Worm (Caenorhabditis elegans) whole organism, midembryonic: Measurements from ENCODE around the gene T27D12.1.

Experiments used
- T22C8.4 ChIP-seq: fragments of 200-800 bp; sonication (Bioruptor generic); IDR thresholded peaks from 2 replicates; pipeline ENCODE4 v1.3.6; 2022; ENCODE audit warnings: missing genetic modification characterization, missing compliant biosample characterization
- cog-1 ChIP-seq: sonication (generic microtip); optimal IDR thresholded peaks from 2 replicates; lab custom pipeline; 2016; ENCODE audit warnings: missing genetic modification characterization, missing compliant biosample characterization
- flt-1 ChIP-seq: fragments of 200-800 bp; sonication (Bioruptor generic); IDR thresholded peaks from 2 replicates; pipeline ENCODE4 v1.3.6; 2022; ENCODE audit warnings: missing genetic modification characterization, missing compliant biosample characterization
- klf-2 ChIP-seq: fragments of 200-800 bp; sonication (Bioruptor generic); conservative IDR thresholded peaks from 2 replicates; pipeline ENCODE4 v1.3.6; 2022; ENCODE audit warnings: missing genetic modification reagents, missing genetic modification characterization, missing compliant biosample characterization
- med-1 ChIP-seq: sonication (generic microtip); optimal IDR thresholded peaks from 2 replicates; lab custom pipeline; 2017; ENCODE audit warnings: missing genetic modification characterization, mild to moderate bottlenecking, missing compliant biosample characterization, antibody characterized with exemption, missing genetic modification reagents; ENCODE audit not compliant: insufficient read depth
- ref-1 ChIP-seq: fragments of 200-800 bp; sonication (Bioruptor generic); conservative IDR thresholded peaks from 2 replicates; pipeline ENCODE4 v1.3.6; 2022; ENCODE audit warnings: missing genetic modification reagents, missing genetic modification characterization, missing compliant biosample characterization
- tab-1 ChIP-seq: fragments of 200-800 bp; sonication (Bioruptor generic); IDR thresholded peaks from 2 replicates; pipeline ENCODE4 v1.3.6; 2022; ENCODE audit warnings: missing genetic modification characterization, missing compliant biosample characterization
- ztf-23 ChIP-seq: fragments of 200-800 bp; sonication (Bioruptor generic); IDR thresholded peaks from 2 replicates; pipeline ENCODE4 v1.3.6; 2022; ENCODE audit warnings: missing genetic modification reagents, missing genetic modification characterization, missing compliant biosample characterization
- ztf-29 ChIP-seq: fragments of 200-800 bp; sonication (Bioruptor generic); IDR thresholded peaks from 2 replicates; pipeline ENCODE4 v1.3.6; 2022; ENCODE audit warnings: missing genetic modification reagents, missing genetic modification characterization, missing compliant biosample characterization

Gene T27D12.1

DNA sequence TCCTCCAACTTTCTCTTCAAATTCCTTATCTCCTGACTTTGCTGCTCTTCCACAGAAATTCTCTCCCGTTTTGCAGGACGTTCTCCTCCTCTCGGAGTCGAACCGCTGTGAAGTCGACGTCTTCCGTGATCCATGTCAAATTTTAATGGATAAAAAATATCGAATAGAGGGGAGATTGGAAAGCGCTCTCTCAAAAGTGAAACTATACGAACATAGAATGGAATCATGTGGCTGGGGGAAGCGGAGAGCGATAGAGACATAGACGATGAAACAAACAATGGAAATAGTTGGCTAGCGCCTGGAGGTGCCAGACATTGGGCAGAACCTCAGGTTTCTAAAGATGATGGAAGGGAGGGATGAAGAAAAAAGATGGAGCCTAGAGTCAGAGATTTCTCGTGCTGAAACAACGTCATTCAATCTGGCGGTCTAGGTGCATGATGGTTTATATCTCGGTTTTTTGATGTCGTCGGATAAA lies 28.5 kb upstream of the T27D12.1 start, which contains the start of gene F43G6.8:
Gene F43G6.8, minus strand, starts transcription at position 198 of the 475 bp plus-strand sequence.
- no peak for TF ChIP-seq cog-1 (tag; lab: Kevin White, UChicago)
- TF ChIP-seq T22C8.4 = no peak
- no peak for TF ChIP-seq ref-1
- no peak for TF ChIP-seq flt-1 (GFP tag; lab: Robert Waterston, UW)
- TF ChIP-seq ztf-23 (GFP tag; lab: Robert Waterston, UW) = no peak
- TF ChIP-seq tab-1 (GFP tag; lab: Robert Waterston, UW) = no peak
- no peak for TF ChIP-seq ztf-29 (GFP tag; lab: Robert Waterston, UW)
- no peak for TF ChIP-seq med-1 (GFP tag; lab: Kevin White, UChicago)
- TF ChIP-seq klf-2 (GFP tag; lab: Robert Waterston, UW) = no peak

DNA sequence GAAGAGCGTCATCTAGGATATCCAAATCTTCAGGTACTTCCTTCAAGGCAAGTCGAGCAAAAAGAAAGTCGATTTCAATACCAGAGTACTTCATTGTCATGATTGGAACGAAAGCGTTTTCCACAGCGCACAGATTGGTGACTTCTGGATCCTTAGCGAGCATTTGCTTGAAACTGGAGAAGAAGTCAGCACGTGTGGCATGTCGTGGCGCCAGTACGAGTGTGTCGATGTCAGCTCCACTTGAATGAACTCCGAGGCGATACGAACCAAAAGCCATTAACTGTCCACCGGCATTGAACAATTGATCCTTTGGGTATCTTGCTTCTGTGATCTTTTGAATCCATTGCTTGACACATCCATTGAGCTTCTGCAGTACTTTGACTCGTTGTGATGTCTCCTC lies 26.4 kb upstream of the T27D12.1 start:
- TF ChIP-seq med-1 (GFP tag; lab: Kevin White, UChicago) = no peak
- TF ChIP-seq flt-1 (GFP tag; lab: Robert Waterston, UW) = no peak
- TF ChIP-seq T22C8.4 = no peak
- no peak for TF ChIP-seq ztf-29 (GFP tag; lab: Robert Waterston, UW)
- no peak for TF ChIP-seq tab-1 (GFP tag; lab: Robert Waterston, UW)
- TF ChIP-seq ztf-23 (GFP tag; lab: Robert Waterston, UW) = no peak
- TF ChIP-seq cog-1 (tag; lab: Kevin White, UChicago) = no peak
- no peak for TF ChIP-seq ref-1
- no peak for TF ChIP-seq klf-2 (GFP tag; lab: Robert Waterston, UW)

DNA sequence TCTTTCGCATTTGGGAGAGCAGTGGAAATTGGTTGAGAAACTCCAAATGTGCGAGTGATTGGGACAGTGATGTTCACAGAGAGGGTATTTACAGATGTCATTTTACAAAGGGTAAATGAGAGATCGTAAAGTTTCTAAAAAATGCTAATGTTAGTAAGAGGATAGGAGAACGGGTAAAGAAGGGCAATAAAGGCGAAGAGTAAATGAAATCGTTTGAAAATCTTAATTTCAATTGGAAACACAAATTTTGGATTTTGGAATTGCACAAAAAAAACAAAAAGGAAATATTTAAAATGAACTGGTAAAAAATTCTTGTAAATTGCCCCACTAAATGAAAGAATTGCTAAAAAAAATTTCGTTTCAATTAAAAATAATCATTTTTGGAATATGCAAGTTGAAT lies 25.9 kb upstream of the T27D12.1 start, which contains the start of gene pap-3:
Gene pap-3, minus strand, starts transcription at position 101 of the 400 bp plus-strand sequence.
- no peak for TF ChIP-seq tab-1 (GFP tag; lab: Robert Waterston, UW)
- no peak for TF ChIP-seq cog-1 (tag; lab: Kevin White, UChicago)
- no peak for TF ChIP-seq klf-2 (GFP tag; lab: Robert Waterston, UW)
- no peak for TF ChIP-seq ref-1
- TF ChIP-seq T22C8.4 = no peak
- no peak for TF ChIP-seq ztf-23 (GFP tag; lab: Robert Waterston, UW)
- no peak for TF ChIP-seq med-1 (GFP tag; lab: Kevin White, UChicago)

DNA sequence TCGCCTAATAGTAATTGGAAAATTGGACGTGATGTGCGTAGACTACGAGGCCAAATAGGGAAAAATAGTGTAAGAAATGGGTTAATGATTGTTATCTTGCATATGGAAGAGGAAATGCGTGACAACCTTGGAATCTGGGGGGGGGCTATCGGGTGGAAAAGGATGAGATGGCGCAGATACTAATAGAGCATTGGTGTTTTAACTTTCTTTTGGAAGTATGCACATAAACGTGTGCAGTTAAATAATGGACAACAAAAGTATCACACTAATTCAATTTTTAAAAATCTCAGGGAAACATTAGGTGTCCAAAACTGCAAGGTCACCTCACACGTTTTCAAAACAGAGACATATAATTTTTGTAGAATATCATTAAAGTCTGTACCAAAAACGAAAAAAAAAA lies 22.6 kb upstream of the T27D12.1 start, which contains the start of gene Y6D1A.2:
Gene Y6D1A.2, minus strand, starts transcription at position 101 of the 400 bp plus-strand sequence.
- no peak for TF ChIP-seq T22C8.4
- no peak for TF ChIP-seq ztf-29 (GFP tag; lab: Robert Waterston, UW)
- TF ChIP-seq ref-1 = no peak
- no peak for TF ChIP-seq tab-1 (GFP tag; lab: Robert Waterston, UW)
- TF ChIP-seq cog-1 (tag; lab: Kevin White, UChicago) = no peak
- no peak for TF ChIP-seq med-1 (GFP tag; lab: Kevin White, UChicago)
- no peak for TF ChIP-seq ztf-23 (GFP tag; lab: Robert Waterston, UW)
- TF ChIP-seq flt-1 (GFP tag; lab: Robert Waterston, UW) = no peak
- TF ChIP-seq klf-2 (GFP tag; lab: Robert Waterston, UW) = no peak

ce11 chrII:11823566-11824308 lies 18.7 kb upstream of the T27D12.1 start, which contains the start of gene Y6D1A.1:
Gene Y6D1A.1, minus strand, starts transcription at chrII:11823616.
- no peak for TF ChIP-seq ztf-23 (GFP tag; lab: Robert Waterston, UW)
- TF ChIP-seq ztf-29 (GFP tag; lab: Robert Waterston, UW) = no peak
- TF ChIP-seq tab-1 (GFP tag; lab: Robert Waterston, UW) = no peak
- TF ChIP-seq cog-1 (tag; lab: Kevin White, UChicago) = no peak
- no peak for TF ChIP-seq med-1 (GFP tag; lab: Kevin White, UChicago)
- no peak for TF ChIP-seq T22C8.4

DNA sequence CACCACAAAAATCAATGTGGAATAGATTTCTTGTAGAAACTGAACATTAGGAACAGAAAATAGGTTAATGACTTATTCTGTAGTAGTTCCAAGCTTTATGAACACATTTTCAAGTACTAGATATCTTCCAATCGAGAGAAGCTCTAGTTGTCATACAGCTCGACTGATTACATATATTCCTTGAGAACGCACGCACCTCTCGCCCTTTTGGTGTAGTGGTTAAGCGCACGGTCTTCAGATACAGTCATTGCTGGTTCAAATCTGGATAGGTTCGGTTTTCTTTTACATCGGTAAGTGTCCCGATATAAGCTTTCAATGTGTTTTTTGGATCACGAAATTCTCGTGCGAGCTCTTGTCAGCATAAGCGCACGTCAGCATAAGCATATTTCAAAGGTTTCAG lies 17.7 kb upstream of the T27D12.1 start:
- TF ChIP-seq tab-1 (GFP tag; lab: Robert Waterston, UW) (0 out of 2 replicates have a peak, but pooled peaks have one; percentile 59), flt-1 (GFP tag; lab: Robert Waterston, UW) (0 out of 2 replicates have a peak, but pooled peaks have one; percentile 53), ztf-23 (GFP tag; lab: Robert Waterston, UW) (0 out of 2 replicates have a peak, but pooled peaks have one; percentile 35)

- TF ChIP-seq med-1 (GFP tag; lab: Kevin White, UChicago) = no peak
- no peak for TF ChIP-seq ztf-29 (GFP tag; lab: Robert Waterston, UW)
- no peak for TF ChIP-seq ztf-23 (GFP tag; lab: Robert Waterston, UW)
- no peak for TF ChIP-seq flt-1 (GFP tag; lab: Robert Waterston, UW)
- TF ChIP-seq klf-2 (GFP tag; lab: Robert Waterston, UW) = no peak
- TF ChIP-seq T22C8.4 = no peak
- TF ChIP-seq tab-1 (GFP tag; lab: Robert Waterston, UW) = no peak
- TF ChIP-seq cog-1 (tag; lab: Kevin White, UChicago) = no peak
- TF ChIP-seq ref-1 = no peak
Observed at ce11 chrII:11829920-11830319, 12.5 kb upstream of the T27D12.1 start, which contains the start of gene pes-5. Gene pes-5, minus strand, starts transcription at chrII:11830020.

DNA sequence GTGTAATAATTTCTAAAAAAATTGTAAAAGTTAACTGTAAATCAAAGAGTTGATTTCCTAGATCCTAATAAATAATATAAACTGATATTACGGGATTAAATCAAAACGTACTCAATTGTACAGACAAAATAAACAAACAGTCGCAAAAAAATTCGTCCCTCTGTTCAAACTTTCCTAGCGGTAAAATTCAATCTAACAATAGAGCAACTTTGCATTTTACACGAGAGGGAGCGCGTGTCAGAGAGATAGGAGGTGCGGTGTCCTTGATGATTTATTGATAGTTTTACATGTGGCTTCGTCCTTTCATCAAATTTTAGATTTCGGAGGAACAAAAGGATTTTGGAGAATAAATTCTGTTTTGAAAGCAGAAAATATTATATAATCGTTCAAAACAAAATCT lies 11.8 kb upstream of the T27D12.1 start:
- TF ChIP-seq tab-1 (GFP tag; lab: Robert Waterston, UW) (no peak), flt-1 (GFP tag; lab: Robert Waterston, UW) (no peak), med-1 (GFP tag; lab: Kevin White, UChicago) (no peak), cog-1 (tag; lab: Kevin White, UChicago) (no peak), ztf-23 (GFP tag; lab: Robert Waterston, UW) (no peak), ztf-29 (GFP tag; lab: Robert Waterston, UW) (no peak), T22C8.4 (no peak), klf-2 (GFP tag; lab: Robert Waterston, UW) (no peak), ref-1 (no peak)

DNA sequence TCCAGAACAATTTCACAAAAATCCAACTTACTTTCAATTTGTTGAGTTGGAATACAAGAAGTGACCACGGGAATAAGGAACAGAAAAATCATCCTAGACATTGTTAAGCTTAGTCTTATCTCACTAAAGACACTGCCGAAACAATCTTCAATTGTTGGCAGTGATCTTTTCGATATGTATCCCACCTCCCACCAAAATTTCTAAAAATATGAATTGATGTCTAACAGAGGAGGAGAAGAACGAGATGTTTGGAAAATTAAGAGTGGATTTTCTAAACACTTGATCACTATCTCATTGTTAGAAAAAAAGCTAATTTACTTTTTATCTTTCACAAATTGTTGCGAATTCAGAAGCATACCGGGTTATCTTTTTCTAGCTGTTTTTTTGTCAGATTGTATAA lies 9.9 kb upstream of the T27D12.1 start, which contains the start of gene clec-144:
Gene clec-144, minus strand, starts transcription at position 101 of the 400 bp plus-strand sequence.
- TF ChIP-seq klf-2 (GFP tag; lab: Robert Waterston, UW) (no peak), ztf-29 (GFP tag; lab: Robert Waterston, UW) (no peak), T22C8.4 (no peak), cog-1 (tag; lab: Kevin White, UChicago) (no peak), med-1 (GFP tag; lab: Kevin White, UChicago) (no peak), flt-1 (GFP tag; lab: Robert Waterston, UW) (no peak), ref-1 (no peak), ztf-23 (GFP tag; lab: Robert Waterston, UW) (no peak), tab-1 (GFP tag; lab: Robert Waterston, UW) (no peak)
